Fruit fly (Drosophila melanogaster) whole organism, embryonic: ENCODE results near the gene ScpX.
A peak's percentile ranks its signal among the peaks of the same experiment; 100 is the strongest.

Experiments
- CG10979 ChIP-seq: fragments of 200-800 bp; sonication (Bioruptor generic); optimal IDR thresholded peaks from 2 replicates; lab custom pipeline; 2018; ENCODE audit warnings: missing biosample characterization, mild to moderate bottlenecking, missing genetic modification characterization, moderate library complexity
- CG12104 ChIP-seq: fragments of 200-800 bp; sonication (Bioruptor generic); optimal IDR thresholded peaks from 3 replicates; lab custom pipeline; 2016; ENCODE audit warnings: missing biosample characterization, missing genetic modification characterization
- CG12219 ChIP-seq: fragments of 200-800 bp; sonication (Bioruptor generic); optimal IDR thresholded peaks from 3 replicates; lab custom pipeline; 2018; ENCODE audit warnings: missing biosample characterization, mild to moderate bottlenecking, missing genetic modification characterization
- CG12744 ChIP-seq: fragments of 200-800 bp; sonication (Bioruptor generic); optimal IDR thresholded peaks from 2 replicates; lab custom pipeline; 2016; ENCODE audit warnings: missing biosample characterization, missing genetic modification characterization
- CG14441 ChIP-seq: fragments of 200-800 bp; sonication (Bioruptor generic); IDR thresholded peaks from 2 replicates; pipeline ENCODE4 v1.3.6; 2022; ENCODE audit warnings: missing biosample characterization, missing genetic modification characterization
- CG14965 ChIP-seq: fragments of 200-800 bp; sonication (Bioruptor generic); optimal IDR thresholded peaks from 2 replicates; lab custom pipeline; 2016; ENCODE audit warnings: missing biosample characterization, missing genetic modification characterization, borderline replicate concordance
- CG2129 ChIP-seq: fragments of 200-800 bp; sonication (Bioruptor generic); IDR thresholded peaks from 2 replicates; pipeline ENCODE4 v1.3.6; 2022; ENCODE audit warnings: missing biosample characterization, missing genetic modification characterization; ENCODE audit not compliant: partially characterized antibody
- CG2678 ChIP-seq: fragments of 200-800 bp; sonication (Bioruptor generic); optimal IDR thresholded peaks from 3 replicates; lab custom pipeline; 2019; ENCODE audit warnings: missing biosample characterization, mild to moderate bottlenecking, missing genetic modification characterization, moderate library complexity
- CG32767 ChIP-seq: fragments of 200-800 bp; sonication (Bioruptor generic); IDR thresholded peaks from 2 replicates; pipeline ENCODE4 v1.3.6; 2022; ENCODE audit warnings: missing biosample characterization, missing genetic modification characterization
- CG33213 ChIP-seq: fragments of 200-800 bp; sonication (Bioruptor generic); optimal IDR thresholded peaks from 3 replicates; lab custom pipeline; 2016; ENCODE audit warnings: missing biosample characterization, missing genetic modification characterization
- CG4730 ChIP-seq: fragments of 200-800 bp; sonication (Bioruptor generic); IDR thresholded peaks from 2 replicates; pipeline ENCODE4 v1.3.6; 2022; ENCODE audit warnings: missing biosample characterization, missing genetic modification characterization
- CG6813 ChIP-seq: fragments of 200-800 bp; sonication (Bioruptor generic); optimal IDR thresholded peaks from 2 replicates; lab custom pipeline; 2017; ENCODE audit warnings: missing biosample characterization, missing genetic modification characterization, mild to moderate bottlenecking, moderate library complexity, missing genetic modification reagents
- CG7357 ChIP-seq: fragments of 200-800 bp; sonication (Bioruptor generic); IDR thresholded peaks from 3 replicates; pipeline ENCODE4 v1.3.6; 2022; ENCODE audit warnings: missing biosample characterization, missing genetic modification characterization
- CG7556 ChIP-seq: fragments of 200-800 bp; sonication (Bioruptor generic); optimal IDR thresholded peaks from 2 replicates; lab custom pipeline; 2017; ENCODE audit warnings: missing biosample characterization, mild to moderate bottlenecking, missing genetic modification characterization
- CG7786 ChIP-seq: fragments of 200-800 bp; sonication (Bioruptor generic); optimal IDR thresholded peaks from 2 replicates; lab custom pipeline; 2016; ENCODE audit warnings: missing biosample characterization, missing genetic modification characterization
- CHES-1-like ChIP-seq: fragments of 200-800 bp; sonication (Bioruptor generic); optimal IDR thresholded peaks from 2 replicates; lab custom pipeline; 2016; ENCODE audit warnings: missing biosample characterization, missing genetic modification characterization
- Dfd ChIP-seq, 2 experiments: fragments of >200 bp; optimal IDR thresholded peaks; 2 replicates each; lab custom pipeline; 2017; ENCODE audit warnings: missing biosample characterization in 2 of 2, missing genetic modification characterization in 2 of 2
- Dip3 ChIP-seq: fragments of 200-800 bp; sonication (Bioruptor generic); optimal IDR thresholded peaks from 3 replicates; lab custom pipeline; 2016; ENCODE audit warnings: missing biosample characterization, missing genetic modification characterization
- Doc3 ChIP-seq: fragments of 200-800 bp; sonication (Bioruptor generic); IDR thresholded peaks from 3 replicates; pipeline ENCODE4 v1.3.6; 2022; ENCODE audit warnings: missing biosample characterization, missing genetic modification characterization; ENCODE audit not compliant: partially characterized antibody
- Hr3 ChIP-seq: fragments of 200-800 bp; sonication (Bioruptor generic); optimal IDR thresholded peaks from 3 replicates; lab custom pipeline; 2016; ENCODE audit warnings: missing biosample characterization, missing genetic modification characterization
- Lhr ChIP-seq: fragments of 200-800 bp; sonication (Bioruptor generic); optimal IDR thresholded peaks from 3 replicates; lab custom pipeline; 2017; ENCODE audit warnings: mild to moderate bottlenecking, missing biosample characterization, missing genetic modification reagents, missing genetic modification characterization
- MBD-R2 ChIP-seq: fragments of 200-800 bp; sonication (Bioruptor generic); IDR thresholded peaks from 2 replicates; pipeline ENCODE4 v1.3.6; 2022; ENCODE audit warnings: missing biosample characterization, missing genetic modification characterization
- Mad ChIP-seq: fragments of 200-800 bp; sonication (Bioruptor generic); optimal IDR thresholded peaks from 2 replicates; lab custom pipeline; 2016; ENCODE audit warnings: missing biosample characterization, missing genetic modification characterization
- Mes4 ChIP-seq: fragments of 200-800 bp; sonication (Bioruptor generic); optimal IDR thresholded peaks from 2 replicates; lab custom pipeline; 2016; ENCODE audit warnings: missing biosample characterization, missing genetic modification characterization
- Myb ChIP-seq: fragments of 200-800 bp; sonication (Bioruptor generic); optimal IDR thresholded peaks from 2 replicates; lab custom pipeline; 2016; ENCODE audit warnings: missing biosample characterization, missing genetic modification characterization
- NC2α ChIP-seq: fragments of 200-800 bp; sonication (Bioruptor generic); optimal IDR thresholded peaks from 2 replicates; lab custom pipeline; 2016; ENCODE audit warnings: missing biosample characterization, missing genetic modification characterization
- Nf-YA ChIP-seq: fragments of 200-800 bp; sonication (Bioruptor generic); IDR thresholded peaks from 2 replicates; pipeline ENCODE4 v1.3.6; 2022; ENCODE audit warnings: missing biosample characterization, missing genetic modification characterization
- Oli ChIP-seq: fragments of 200-800 bp; sonication (Bioruptor generic); optimal IDR thresholded peaks from 2 replicates; lab custom pipeline; 2018; ENCODE audit warnings: missing biosample characterization, mild to moderate bottlenecking, missing genetic modification characterization, moderate library complexity
- PHDP ChIP-seq: fragments of 200-800 bp; sonication (Bioruptor generic); optimal IDR thresholded peaks from 3 replicates; lab custom pipeline; 2018; ENCODE audit warnings: missing biosample characterization, mild to moderate bottlenecking, missing genetic modification characterization, moderate library complexity
- Ssrp ChIP-seq: fragments of 200-800 bp; sonication (Bioruptor generic); optimal IDR thresholded peaks from 2 replicates; lab custom pipeline; 2018; ENCODE audit warnings: missing biosample characterization, mild to moderate bottlenecking, missing genetic modification characterization, moderate library complexity
- Vsx1 ChIP-seq: fragments of 200-800 bp; sonication (Bioruptor generic); optimal IDR thresholded peaks from 2 replicates; lab custom pipeline; 2017; ENCODE audit warnings: missing biosample characterization, mild to moderate bottlenecking, missing genetic modification characterization, missing genetic modification reagents
- ap ChIP-seq: fragments of 200-800 bp; sonication (Bioruptor generic); IDR thresholded peaks from 2 replicates; pipeline ENCODE4 v1.3.6; 2022; ENCODE audit warnings: missing biosample characterization, missing genetic modification characterization
- ash1 ChIP-seq: fragments of 200-800 bp; sonication (Bioruptor generic); optimal IDR thresholded peaks from 2 replicates; lab custom pipeline; 2018; ENCODE audit warnings: missing biosample characterization, mild to moderate bottlenecking, missing genetic modification characterization
- bab2 ChIP-seq: fragments of 200-800 bp; sonication (Bioruptor generic); optimal IDR thresholded peaks from 2 replicates; lab custom pipeline; 2016; ENCODE audit warnings: missing biosample characterization, missing genetic modification characterization
- bcd ChIP-seq: fragments of 200-800 bp; sonication (Bioruptor generic); optimal IDR thresholded peaks from 2 replicates; lab custom pipeline; 2017; ENCODE audit warnings: missing biosample characterization, mild to moderate bottlenecking, missing genetic modification characterization
- bsh ChIP-seq, 2 experiments: fragments of 200-800 bp; sonication (Bioruptor generic); optimal IDR thresholded peaks; 2 replicates each; lab custom pipeline; 2017 to 2018; ENCODE audit warnings: mild to moderate bottlenecking in 2 of 2, missing biosample characterization in 2 of 2, missing genetic modification characterization in 2 of 2, moderate library complexity in 1 of 2
- ci ChIP-seq: fragments of 200-800 bp; sonication (Bioruptor generic); IDR thresholded peaks from 3 replicates; pipeline ENCODE4 v1.3.6; 2022; ENCODE audit warnings: missing biosample characterization, missing genetic modification characterization
- crp ChIP-seq, 2 experiments: fragments of 200-800 bp; sonication (Bioruptor generic); optimal IDR thresholded peaks; 2 replicates in 1 of 2; 3 replicates in 1 of 2; lab custom pipeline; 2017; ENCODE audit warnings: missing biosample characterization in 2 of 2, missing genetic modification characterization in 2 of 2, mild to moderate bottlenecking in 1 of 2, moderate library complexity in 1 of 2
- dati ChIP-seq: fragments of 200-800 bp; sonication (Bioruptor generic); IDR thresholded peaks from 2 replicates; pipeline ENCODE4 v1.3.6; 2022; ENCODE audit warnings: missing biosample characterization, missing genetic modification characterization
- dimm ChIP-seq: fragments of 200-800 bp; sonication (Bioruptor generic); IDR thresholded peaks from 2 replicates; pipeline ENCODE4 v1.3.6; 2022; ENCODE audit warnings: missing biosample characterization, missing genetic modification characterization
- eyg ChIP-seq: fragments of 200-800 bp; sonication (Bioruptor generic); optimal IDR thresholded peaks from 3 replicates; lab custom pipeline; 2016; ENCODE audit warnings: missing biosample characterization, missing genetic modification characterization
- gcm2 ChIP-seq: fragments of 200-800 bp; sonication (Bioruptor generic); optimal IDR thresholded peaks from 2 replicates; lab custom pipeline; 2016; ENCODE audit warnings: missing biosample characterization, missing genetic modification characterization
- pzg ChIP-seq: fragments of 200-800 bp; sonication (Bioruptor generic); optimal IDR thresholded peaks from 3 replicates; lab custom pipeline; 2018; ENCODE audit warnings: missing biosample characterization, mild to moderate bottlenecking, missing genetic modification characterization, moderate library complexity
- rib ChIP-seq: fragments of 200-800 bp; sonication (Bioruptor generic); IDR thresholded peaks from 2 replicates; pipeline ENCODE4 v1.3.6; 2022; ENCODE audit warnings: missing biosample characterization, missing genetic modification characterization
- salm ChIP-seq: fragments of 200-800 bp; sonication (Bioruptor generic); optimal IDR thresholded peaks from 2 replicates; lab custom pipeline; 2018; ENCODE audit warnings: missing biosample characterization, mild to moderate bottlenecking, missing genetic modification characterization
- sens ChIP-seq: fragments of 200-800 bp; sonication (Bioruptor generic); peaks from one replicate; lab custom pipeline; 2016; ENCODE audit warnings: missing biosample characterization, missing genetic modification characterization
- sim ChIP-seq: fragments of 200-800 bp; sonication (Bioruptor generic); IDR thresholded peaks from 2 replicates; pipeline ENCODE4 v1.3.6; 2022; ENCODE audit warnings: missing biosample characterization, missing genetic modification characterization
- sqz ChIP-seq: fragments of 200-800 bp; sonication (Bioruptor generic); optimal IDR thresholded peaks from 3 replicates; lab custom pipeline; 2018; ENCODE audit warnings: missing biosample characterization, mild to moderate bottlenecking, missing genetic modification characterization
- tll ChIP-seq, 2 experiments: fragments of 200-800 bp in 1 of 2; fragments of >200 bp in 1 of 2; sonication (Bioruptor generic) in 1 of 2; optimal IDR thresholded peaks; 2 replicates each; lab custom pipeline; 2017 to 2019; ENCODE audit warnings: missing biosample characterization in 2 of 2, missing genetic modification characterization in 2 of 2, mild to moderate bottlenecking in 1 of 2, moderate library complexity in 1 of 2
- twi ChIP-seq: fragments of 200-800 bp; optimal IDR thresholded peaks from 2 replicates; lab custom pipeline; 2019; ENCODE audit warnings: missing biosample characterization, mild to moderate bottlenecking, missing genetic modification characterization, moderate library complexity

The ScpX gene

dm6 chr2L:18857635-18858059 is 26.6 kb downstream of the ScpX start (continued):
- TF ChIP-seq salm (peak; percentile 87), CG12104 (peak; percentile 69), ci (GFP tag; lab: Robert Waterston, UW) (peak; percentile 96), rib (GFP tag; lab: Robert Waterston, UW) (peak; percentile 59; the same call in 1 of the 2 replicates), eyg (peak; percentile 61), bsh (GFP tag; optimal IDR thresholded peaks at IDR 0.05; lab: Kevin White, UChicago) (peak; percentile 83 to 95), sqz (GFP tag; lab: Kevin White, UChicago) (peak; percentile 76), Vsx1 (peak; percentile 84), Nf-YA (GFP tag; lab: Robert Waterston, UW) (peak; percentile 91), Ssrp (tag; lab: Kevin White, UChicago) (peak; percentile 91), CG12744 (GFP tag; lab: Kevin White, UChicago) (peak; percentile 84), dati (GFP tag; lab: Robert Waterston, UW) (peak; percentile 73), CG2678 (tag; lab: Kevin White, UChicago) (peak; percentile 95), Mad (GFP tag; lab: Kevin White, UChicago) (peak; percentile 84), Doc3 (no peak), ash1 (no peak), PHDP (tag; lab: Kevin White, UChicago) (peak; percentile 95), Lhr (peak; percentile 74), CG32767 (GFP tag; lab: Robert Waterston, UW) (peak; percentile 89), pzg (GFP tag; lab: Kevin White, UChicago) (peak; percentile 47), CG33213 (GFP tag; lab: Kevin White, UChicago) (peak; percentile 64), MBD-R2 (GFP tag; lab: Robert Waterston, UW) (peak; percentile 93), Oli (tag; lab: Kevin White, UChicago) (peak; percentile 93), Dfd (GFP tag; optimal IDR thresholded peaks at IDR 0.05; lab: Kevin White, UChicago) (no peak), CG7357 (peak; percentile 81), sim (GFP tag; lab: Robert Waterston, UW) (0 out of 2 replicates have a peak, but pooled peaks have one; percentile 51), gcm2 (GFP tag; lab: Kevin White, UChicago) (peak; percentile 85), sens (peak; percentile 97), crp (GFP tag; optimal IDR thresholded peaks at IDR 0.05; lab: Kevin White, UChicago) (peak in 1 of 2 experiments; percentile 71), CG14441 (GFP tag; lab: Robert Waterston, UW) (peak; percentile 93), CG7556 (peak; percentile 88), CG7786 (GFP tag; lab: Kevin White, UChicago) (peak; percentile 88), CG10979 (tag; lab: Kevin White, UChicago) (peak; percentile 87), Dip3 (peak; percentile 92), ap (GFP tag; lab: Robert Waterston, UW) (peak; percentile 81), CHES-1-like (peak; percentile 85), Mes4 (GFP tag; lab: Kevin White, UChicago) (peak; percentile 81), CG2129 (GFP tag; lab: Robert Waterston, UW) (no peak), CG6813 (peak; percentile 95), twi (tag; lab: Kevin White, UChicago) (peak; percentile 87), NC2α (GFP tag; lab: Kevin White, UChicago) (peak; percentile 75), CG12219 (GFP tag; lab: Kevin White, UChicago) (peak; percentile 87), bab2 (GFP tag; lab: Kevin White, UChicago) (peak; percentile 93), CG4730 (GFP tag; lab: Robert Waterston, UW) (peak; percentile 87), tll (GFP tag; optimal IDR thresholded peaks at IDR 0.05; lab: Kevin White, UChicago) (no peak), Myb (GFP tag; lab: Kevin White, UChicago) (peak; percentile 74), dimm (GFP tag; lab: Robert Waterston, UW) (peak; percentile 45; the same call in 1 of the 2 replicates), Hr3 (GFP tag; lab: Kevin White, UChicago) (peak; percentile 87), CG14965 (GFP tag; lab: Kevin White, UChicago) (no peak), bcd (peak; percentile 86)
